Fruit fly (Drosophila melanogaster): ENCODE results near the gene CG2685.
A peak's percentile ranks its signal among the peaks of the same experiment; 100 is the strongest.

DNA sequence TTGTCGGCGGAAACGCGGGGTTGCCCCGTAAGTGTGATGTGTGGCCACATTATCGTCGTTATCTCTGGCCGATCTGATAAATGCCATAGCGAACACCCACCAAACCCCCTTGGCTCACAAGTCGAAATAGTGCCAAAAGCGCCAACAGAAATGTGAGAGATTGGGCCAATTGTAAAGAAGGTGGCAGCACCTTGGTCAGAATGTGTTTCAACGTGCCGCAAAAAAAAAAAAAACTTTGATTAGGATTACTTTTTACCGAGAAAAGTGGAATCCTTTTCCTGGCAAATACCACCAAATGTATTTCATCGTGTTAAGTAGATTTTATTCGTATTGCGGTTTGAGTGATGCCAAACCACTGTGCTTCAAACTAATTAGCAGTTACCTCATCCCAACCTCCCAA is 29.3 kb upstream of the CG2685 start:
- TF ChIP-seq dsf (GFP tag; optimal IDR thresholded peaks at IDR 0.05; ENCODE audit: borderline replicate concordance) (no peak), br (GFP tag; optimal IDR thresholded peaks at IDR 0.05) (peak; percentile 54), ey (GFP tag; optimal IDR thresholded peaks at IDR 0.05) (peak; percentile 56), CG9705 (GFP tag; optimal IDR thresholded peaks at IDR 0.05) (no peak), h (GFP tag; optimal IDR thresholded peaks at IDR 0.05) (peak; percentile 72), woc (GFP tag; optimal IDR thresholded peaks at IDR 0.05) (no peak), Dfd (GFP tag; optimal IDR thresholded peaks at IDR 0.05) (no peak), brk (GFP tag; optimal IDR thresholded peaks at IDR 0.05) (no peak)

Measured in whole organism, wandering third instar larva.